Worm (Caenorhabditis elegans) whole organism, late embryonic: ENCODE results near the gene F49C12.5.
A peak's percentile ranks its signal among the peaks of the same experiment; 100 is the strongest.

Experiments
- fkh-6 ChIP-seq: sonication (generic microtip); optimal IDR thresholded peaks from 2 replicates; lab custom pipeline; 2016; ENCODE audit warnings: missing genetic modification characterization, missing compliant biosample characterization
- lin-11 ChIP-seq: fragments of 200-800 bp; sonication (Bioruptor generic); optimal IDR thresholded peaks from 2 replicates; lab custom pipeline; 2018; ENCODE audit warnings: mild to moderate bottlenecking, missing genetic modification characterization, missing compliant biosample characterization
- nfya-1 ChIP-seq: sonication (generic microtip); optimal IDR thresholded peaks from 2 replicates; lab custom pipeline; 2017; ENCODE audit warnings: missing genetic modification characterization, mild to moderate bottlenecking, missing compliant biosample characterization, antibody characterized with exemption, moderate library complexity
- nhr-11 ChIP-seq: fragments of 150-350 bp; optimal IDR thresholded peaks from 2 replicates; lab custom pipeline; 2014; ENCODE audit warnings: missing biosample characterization, missing genetic modification characterization
- nhr-232 ChIP-seq: sonication (generic microtip); optimal IDR thresholded peaks from 2 replicates; lab custom pipeline; 2016; ENCODE audit warnings: missing genetic modification characterization, missing compliant biosample characterization
- pha-4 ChIP-seq: fragments of 150-350 bp; optimal IDR thresholded peaks from 2 replicates; lab custom pipeline; 2018; ENCODE audit warnings: missing biosample characterization, missing genetic modification reagents, missing genetic modification characterization
- pqm-1 ChIP-seq: sonication (generic microtip); optimal IDR thresholded peaks from 2 replicates; lab custom pipeline; 2016; ENCODE audit warnings: missing genetic modification characterization, missing compliant biosample characterization
- rnt-1 ChIP-seq: sonication (generic microtip); optimal IDR thresholded peaks from 2 replicates; lab custom pipeline; 2016; ENCODE audit warnings: missing genetic modification characterization, missing compliant biosample characterization
- ttx-3 ChIP-seq: sonication (generic microtip); optimal IDR thresholded peaks from 2 replicates; lab custom pipeline; 2016; ENCODE audit warnings: missing genetic modification reagents, missing genetic modification characterization, missing compliant biosample characterization
- unc-55 ChIP-seq: sonication (generic microtip); optimal IDR thresholded peaks from 2 replicates; lab custom pipeline; 2017; ENCODE audit warnings: missing biosample characterization, missing genetic modification reagents, missing genetic modification characterization

DNA sequence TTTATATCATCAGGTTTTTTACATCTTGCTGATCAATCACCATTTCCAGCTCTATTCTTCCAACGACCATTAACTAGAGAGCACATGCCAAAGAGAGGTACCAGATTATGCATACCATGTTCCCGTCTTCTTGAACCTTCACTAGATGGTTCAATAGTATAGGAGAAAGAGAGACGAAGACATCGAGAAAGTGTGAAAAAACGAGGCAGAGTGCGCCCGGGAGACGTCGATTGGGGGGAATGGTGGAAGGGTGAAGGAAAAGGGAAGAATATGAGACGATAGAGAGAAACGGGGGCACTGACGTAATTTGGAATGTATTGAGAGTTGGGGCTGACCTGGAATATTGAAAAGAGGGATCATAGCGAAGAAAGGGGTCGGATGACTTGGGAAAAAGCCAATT is 37.1 kb upstream of the F49C12.5 start:
- TF ChIP-seq pha-4 (tag; lab: Kevin White, UChicago) (no peak), pqm-1 (tag; lab: Kevin White, UChicago) (no peak), lin-11 (tag; lab: Kevin White, UChicago) (no peak), rnt-1 (no peak), nhr-232 (no peak), nfya-1 (peak; percentile 16), fkh-6 (tag; lab: Kevin White, UChicago) (no peak), ttx-3 (tag; lab: Kevin White, UChicago) (no peak), unc-55 (no peak), nhr-11 (tag; lab: Kevin White, UChicago) (no peak)
